Worm (Caenorhabditis elegans) whole organism, young adult: ENCODE data around the gene F55A11.8.

Source experiments
- ceh-40 ChIP-seq: fragments of 200-800 bp; sonication (Bioruptor generic); IDR thresholded peaks from 2 replicates; pipeline ENCODE4 v1.3.6; 2022; ENCODE audit warnings: missing genetic modification characterization, missing compliant biosample characterization
- let-607 ChIP-seq, 2 experiments: fragments of 200-800 bp in 1 of 2; sonication (Bioruptor generic) in 1 of 2; sonication (generic microtip) in 1 of 2; optimal IDR thresholded peaks; 2 replicates each; lab custom pipeline; 2016 to 2018; ENCODE audit warnings: mild to moderate bottlenecking in 2 of 2, missing compliant biosample characterization in 2 of 2, missing genetic modification characterization in 2 of 2, moderate library complexity in 2 of 2, missing genotype in 1 of 2
- nfya-1 ChIP-seq: sonication (generic microtip); optimal IDR thresholded peaks from 2 replicates; lab custom pipeline; 2017; ENCODE audit warnings: antibody characterized with exemption, missing compliant biosample characterization, missing genetic modification characterization, borderline replicate concordance; ENCODE audit not compliant: insufficient read depth
- pha-4 ChIP-seq: fragments of 150-350 bp; sonication (generic microtip); optimal IDR thresholded peaks from 2 replicates; lab custom pipeline; 2014; ENCODE audit warnings: missing biosample characterization, missing genetic modification reagents, missing genetic modification characterization
- unc-130 ChIP-seq: sonication (generic microtip); optimal IDR thresholded peaks from 2 replicates; lab custom pipeline; 2016; ENCODE audit warnings: missing genetic modification reagents, missing genetic modification characterization, missing compliant biosample characterization

DNA sequence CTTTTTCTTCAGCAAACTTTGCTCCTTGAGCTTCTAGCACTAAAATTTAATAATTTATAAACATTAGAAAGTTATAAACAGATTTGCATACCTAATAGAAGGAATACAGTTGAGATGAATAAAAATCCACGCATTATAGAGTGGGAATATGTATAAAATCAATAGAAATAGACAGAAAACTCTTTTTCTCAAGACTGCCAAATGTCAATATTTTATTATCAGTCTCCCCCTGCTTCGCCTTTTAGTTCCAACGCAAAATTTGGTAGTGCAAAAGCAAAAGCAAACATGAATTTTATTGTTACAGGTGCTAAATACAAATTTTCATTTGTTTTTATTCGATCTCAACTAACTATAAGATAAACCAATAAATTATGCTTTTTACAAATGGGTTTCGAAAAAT, 25.1 kb upstream of the F55A11.8 start, which contains the start of gene T04F3.4:
- no peak for TF ChIP-seq ceh-40 (GFP tag; lab: Robert Waterston, UW)
- no peak for TF ChIP-seq unc-130 (GFP tag; lab: Kevin White, UChicago)
- no peak for TF ChIP-seq pha-4
- no peak for TF ChIP-seq nfya-1 (tag; lab: Kevin White, UChicago)
- TF ChIP-seq let-607 (tag; optimal IDR thresholded peaks at IDR 0.05; lab: Kevin White, UChicago): peak; percentile 56 to 86
